Fruit fly (Drosophila melanogaster): ENCODE results near the gene trh.

The trh gene

dm6 chr3L:441035-441604 is 48.7 kb upstream of the trh start (continued):
- TF ChIP-seq hkb (optimal IDR thresholded peaks at IDR 0.05) (no peak), hkb (GFP tag; IDR thresholded peaks at IDR 0.05) (peak; percentile 90), cwo (GFP tag; optimal IDR thresholded peaks at IDR 0.05) (peak; percentile 93), CG32772 (GFP tag; IDR thresholded peaks at IDR 0.05) (peak; percentile 84), pnt (GFP tag; optimal IDR thresholded peaks at IDR 0.05) (no peak), NC2α (GFP tag; optimal IDR thresholded peaks at IDR 0.05) (no peak), CG10321 (GFP tag; IDR thresholded peaks at IDR 0.05) (peak; percentile 37; the same call in 1 of the 2 replicates), hb (GFP tag; IDR thresholded peaks at IDR 0.05; ENCODE audit: partially characterized antibody) (no peak), tin (GFP tag; optimal IDR thresholded peaks at IDR 0.05) (peak; percentile 64), trem (tag; optimal IDR thresholded peaks at IDR 0.05) (peak; percentile 29), Hand (GFP tag; optimal IDR thresholded peaks at IDR 0.05) (peak; percentile 81), tgo (GFP tag; IDR thresholded peaks at IDR 0.05) (peak; percentile 91), ac (GFP tag; optimal IDR thresholded peaks at IDR 0.05) (no peak), Lim3 (GFP tag; IDR thresholded peaks at IDR 0.05) (peak; percentile 29; the same call in 1 of the 2 replicates), CG18599 (GFP tag; optimal IDR thresholded peaks at IDR 0.05) (peak; percentile 94), CG4404 (GFP tag; IDR thresholded peaks at IDR 0.05) (peak; percentile 77), CG3281 (GFP tag; optimal IDR thresholded peaks at IDR 0.05) (peak; percentile 92), CG7745 (tag; optimal IDR thresholded peaks at IDR 0.05) (no peak), CG13775 (GFP tag; optimal IDR thresholded peaks at IDR 0.05) (peak; percentile 78), Med (GFP tag) (peak; percentile 89), en (GFP tag; optimal IDR thresholded peaks at IDR 0.05) (no peak), aop (GFP tag; IDR thresholded peaks at IDR 0.05) (no peak), yki (optimal IDR thresholded peaks at IDR 0.05) (no peak), lbe (GFP tag; optimal IDR thresholded peaks at IDR 0.05) (peak; percentile 54), Trl (optimal IDR thresholded peaks at IDR 0.05) (peak; percentile 58 to 89), Trl (GFP tag; optimal IDR thresholded peaks at IDR 0.05) (peak; percentile 55), gro (GFP tag; optimal IDR thresholded peaks at IDR 0.05) (no peak), CG6854 (GFP tag; optimal IDR thresholded peaks at IDR 0.05) (peak; percentile 82), CG8765 (GFP tag; IDR thresholded peaks at IDR 0.05) (no peak; the same call in 1 of the 2 replicates), prd (optimal IDR thresholded peaks at IDR 0.05) (no peak), prd (GFP tag; IDR thresholded peaks at IDR 0.05) (peak; percentile 88), Poxn (GFP tag; IDR thresholded peaks at IDR 0.05) (peak; percentile 70), dan (GFP tag; IDR thresholded peaks at IDR 0.05) (no peak), dpn (GFP tag; optimal IDR thresholded peaks at IDR 0.05) (peak; percentile 21 to 81), Mad (GFP tag; optimal IDR thresholded peaks at IDR 0.05) (peak; percentile 14), sqz (GFP tag; optimal IDR thresholded peaks at IDR 0.05) (no peak)

- TF ChIP-seq sens (GFP tag) (peak; percentile 84), caup (GFP tag; optimal IDR thresholded peaks at IDR 0.05; ENCODE audit: severe bottlenecking) (peak; percentile 84), HLH4C (GFP tag; IDR thresholded peaks at IDR 0.05; ENCODE audit: partially characterized antibody) (no peak), CG9215 (GFP tag; IDR thresholded peaks at IDR 0.05) (no peak), corto (GFP tag; optimal IDR thresholded peaks at IDR 0.05) (no peak), CG9727 (GFP tag; optimal IDR thresholded peaks at IDR 0.05) (no peak), HLH3B (GFP tag; IDR thresholded peaks at IDR 0.05) (peak; percentile 35; the same call in 1 of the 2 replicates), CG8290 (GFP tag; optimal IDR thresholded peaks at IDR 0.05) (no peak), CG8290 (tag; optimal IDR thresholded peaks at IDR 0.05) (peak in 1 of 2 experiments; percentile 89), CG9437 (GFP tag; optimal IDR thresholded peaks at IDR 0.05) (no peak), Six4 (GFP tag; optimal IDR thresholded peaks at IDR 0.05) (peak; percentile 27), Lim3 (GFP tag; IDR thresholded peaks at IDR 0.05) (no peak), Doc3 (GFP tag; IDR thresholded peaks at IDR 0.05; ENCODE audit: partially characterized antibody) (no peak), nerfin-1 (tag; optimal IDR thresholded peaks at IDR 0.05) (peak; percentile 74), CG15269 (tag; optimal IDR thresholded peaks at IDR 0.05) (peak; percentile 48), Drgx (GFP tag; IDR thresholded peaks at IDR 0.05) (no peak), CG14710 (tag; optimal IDR thresholded peaks at IDR 0.05) (peak; percentile 40), repo (GFP tag; optimal IDR thresholded peaks at IDR 0.05) (peak; percentile 17), salm (tag; optimal IDR thresholded peaks at IDR 0.05) (peak; percentile 64), CG18599 (GFP tag; optimal IDR thresholded peaks at IDR 0.05) (peak; percentile 81)
Observed at dm6 chr3L:440249-440648, 47.8 kb upstream of the trh start.
